Fruit fly (Drosophila melanogaster) whole organism, prepupa: ENCODE results near the gene CG7432.

Source experiments
- CG10631 ChIP-seq: fragments of 200-800 bp; sonication (Bioruptor generic); optimal IDR thresholded peaks from 2 replicates; lab custom pipeline; 2016; ENCODE audit warnings: missing biosample characterization, missing genetic modification characterization
- CG10669 ChIP-seq: fragments of 200-800 bp; sonication (Bioruptor generic); optimal IDR thresholded peaks from 3 replicates; lab custom pipeline; 2018; ENCODE audit warnings: missing biosample characterization, mild to moderate bottlenecking, missing genetic modification characterization, moderate library complexity
- CG15336 ChIP-seq: fragments of 200-800 bp; sonication (Bioruptor generic); IDR thresholded peaks from 2 replicates; pipeline ENCODE4 v1.3.6; 2022; ENCODE audit warnings: missing biosample characterization, missing genetic modification characterization
- CG16779 ChIP-seq: fragments of 200-800 bp; sonication (Bioruptor generic); optimal IDR thresholded peaks from 3 replicates; lab custom pipeline; 2017; ENCODE audit warnings: missing biosample characterization, mild to moderate bottlenecking, missing genetic modification characterization
- CG3032 ChIP-seq: fragments of 200-800 bp; optimal IDR thresholded peaks from 2 replicates; lab custom pipeline; 2019; ENCODE audit warnings: missing biosample characterization, mild to moderate bottlenecking, missing genetic modification characterization, moderate library complexity
- CG31627 ChIP-seq: fragments of 200-800 bp; sonication (Bioruptor generic); optimal IDR thresholded peaks from 3 replicates; lab custom pipeline; 2016; ENCODE audit warnings: missing biosample characterization, missing genetic modification characterization
- CG32006 ChIP-seq: fragments of 200-800 bp; sonication (Bioruptor generic); optimal IDR thresholded peaks from 3 replicates; lab custom pipeline; 2017; ENCODE audit warnings: missing biosample characterization, mild to moderate bottlenecking, missing genetic modification characterization
- CG3919 ChIP-seq: fragments of 200-800 bp; sonication (Bioruptor generic); optimal IDR thresholded peaks from 3 replicates; lab custom pipeline; 2016; ENCODE audit warnings: missing biosample characterization, missing genetic modification characterization
- CG6163 ChIP-seq: fragments of 200-800 bp; sonication (Bioruptor generic); IDR thresholded peaks from 3 replicates; pipeline ENCODE4 v1.3.6; 2022; ENCODE audit warnings: missing biosample characterization, missing genetic modification characterization
- CG6276 ChIP-seq: fragments of 200-800 bp; sonication (Bioruptor generic); optimal IDR thresholded peaks from 2 replicates; lab custom pipeline; 2017; ENCODE audit warnings: missing biosample characterization, mild to moderate bottlenecking, missing genetic modification characterization
- CG6792 ChIP-seq: fragments of 200-800 bp; sonication (Bioruptor generic); optimal IDR thresholded peaks from 3 replicates; lab custom pipeline; 2016; ENCODE audit warnings: missing biosample characterization, missing genetic modification characterization
- CG6808 ChIP-seq: fragments of 200-800 bp; sonication (Bioruptor generic); optimal IDR thresholded peaks from 3 replicates; lab custom pipeline; 2017; ENCODE audit warnings: missing biosample characterization, missing genetic modification characterization, mild to moderate bottlenecking, moderate library complexity, missing genetic modification reagents
- CG6854 ChIP-seq: fragments of 200-800 bp; sonication (Bioruptor generic); optimal IDR thresholded peaks from 2 replicates; lab custom pipeline; 2017; ENCODE audit warnings: missing biosample characterization, mild to moderate bottlenecking, missing genetic modification characterization
- CG7368 ChIP-seq: fragments of 200-800 bp; sonication (Bioruptor generic); optimal IDR thresholded peaks from 3 replicates; lab custom pipeline; 2016; ENCODE audit warnings: missing biosample characterization, missing genetic modification characterization
- CG8119 ChIP-seq: fragments of 200-800 bp; sonication (Bioruptor generic); IDR thresholded peaks from 3 replicates; pipeline ENCODE4 v1.3.6; 2022; ENCODE audit warnings: missing biosample characterization, missing genetic modification characterization
- CG8319 ChIP-seq: fragments of 200-800 bp; sonication (Bioruptor generic); optimal IDR thresholded peaks from 3 replicates; lab custom pipeline; 2016; ENCODE audit warnings: missing biosample characterization, missing genetic modification characterization
- CG8632 ChIP-seq: fragments of 200-800 bp; sonication (Bioruptor generic); optimal IDR thresholded peaks from 3 replicates; lab custom pipeline; 2016; ENCODE audit warnings: missing biosample characterization, missing genetic modification characterization
- CG9139 ChIP-seq: fragments of 200-800 bp; sonication (Bioruptor generic); optimal IDR thresholded peaks from 3 replicates; lab custom pipeline; 2017; ENCODE audit warnings: missing biosample characterization, mild to moderate bottlenecking, missing genetic modification characterization
- Eip75B ChIP-seq: fragments of 200-800 bp; sonication (Bioruptor generic); optimal IDR thresholded peaks from 3 replicates; lab custom pipeline; 2016; ENCODE audit warnings: missing biosample characterization, missing genetic modification characterization
- Eip78C ChIP-seq: fragments of 200-800 bp; sonication (Bioruptor generic); peaks from one replicate; lab custom pipeline; 2016; ENCODE audit warnings: missing biosample characterization, missing genetic modification characterization
- Eip93F ChIP-seq: fragments of 200-800 bp; sonication (Bioruptor generic); optimal IDR thresholded peaks from 2 replicates; lab custom pipeline; 2016; ENCODE audit warnings: missing biosample characterization, mild to moderate bottlenecking, missing genetic modification characterization
- Ets21C ChIP-seq: fragments of 200-800 bp; sonication (Bioruptor generic); optimal IDR thresholded peaks from 3 replicates; lab custom pipeline; 2016; ENCODE audit warnings: missing biosample characterization, missing genetic modification characterization
- Ets96B ChIP-seq: fragments of 200-800 bp; optimal IDR thresholded peaks from 2 replicates; lab custom pipeline; 2019; ENCODE audit warnings: missing biosample characterization, mild to moderate bottlenecking, missing genetic modification characterization, moderate library complexity
- Hr38 ChIP-seq: sonication (Bioruptor generic); optimal IDR thresholded peaks from 2 replicates; lab custom pipeline; 2016; ENCODE audit warnings: missing biosample characterization, missing genetic modification characterization
- Hr39 ChIP-seq: fragments of 200-800 bp; sonication (Bioruptor generic); optimal IDR thresholded peaks from 2 replicates; lab custom pipeline; 2016; ENCODE audit warnings: missing biosample characterization, missing genetic modification characterization
- Hr4 ChIP-seq: fragments of 200-800 bp; sonication (Bioruptor generic); optimal IDR thresholded peaks from 3 replicates; lab custom pipeline; 2016; ENCODE audit warnings: missing biosample characterization, missing genetic modification characterization
- OdsH ChIP-seq: fragments of 200-800 bp; sonication (Bioruptor generic); optimal IDR thresholded peaks from 3 replicates; lab custom pipeline; 2016; ENCODE audit warnings: missing biosample characterization, missing genetic modification characterization
- Smox ChIP-seq: fragments of 200-800 bp; sonication (Bioruptor generic); optimal IDR thresholded peaks from 3 replicates; lab custom pipeline; 2016; ENCODE audit warnings: missing biosample characterization, missing genetic modification characterization
- Sox102F ChIP-seq: fragments of 200-800 bp; sonication (Bioruptor generic); optimal IDR thresholded peaks from 2 replicates; lab custom pipeline; 2016; ENCODE audit warnings: missing biosample characterization, mild to moderate bottlenecking, missing genetic modification characterization
- Sox14 ChIP-seq: fragments of 200-800 bp; sonication (Bioruptor generic); optimal IDR thresholded peaks from 3 replicates; lab custom pipeline; 2016; ENCODE audit warnings: missing biosample characterization, missing genetic modification characterization
- Sox15 ChIP-seq: fragments of 200-800 bp; sonication (Bioruptor generic); optimal IDR thresholded peaks from 3 replicates; lab custom pipeline; 2016; ENCODE audit warnings: missing biosample characterization, missing genetic modification characterization
- achi ChIP-seq: fragments of 200-800 bp; sonication (Bioruptor generic); optimal IDR thresholded peaks from 3 replicates; lab custom pipeline; 2016; ENCODE audit warnings: missing biosample characterization, missing genetic modification characterization
- acj6 ChIP-seq: fragments of 200-800 bp; sonication (Bioruptor generic); optimal IDR thresholded peaks from 3 replicates; lab custom pipeline; 2016; ENCODE audit warnings: missing biosample characterization, missing genetic modification characterization
- dac ChIP-seq: fragments of 200-800 bp; sonication (Bioruptor generic); optimal IDR thresholded peaks from 2 replicates; lab custom pipeline; 2017; ENCODE audit warnings: missing biosample characterization, mild to moderate bottlenecking, missing genetic modification characterization
- dsx ChIP-seq: fragments of 200-800 bp; optimal IDR thresholded peaks from 3 replicates; lab custom pipeline; 2019; ENCODE audit warnings: missing biosample characterization, mild to moderate bottlenecking, missing genetic modification characterization, moderate library complexity; ENCODE audit not compliant: poor library complexity, severe bottlenecking
- eg ChIP-seq: fragments of 200-800 bp; sonication (Bioruptor generic); IDR thresholded peaks from 3 replicates; pipeline ENCODE4 v1.3.6; 2022; ENCODE audit warnings: missing biosample characterization, missing genetic modification characterization
- esn ChIP-seq: fragments of 200-800 bp; sonication (Bioruptor generic); optimal IDR thresholded peaks from 2 replicates; lab custom pipeline; 2016; ENCODE audit warnings: missing biosample characterization, mild to moderate bottlenecking, missing genetic modification characterization, moderate library complexity
- fd85E ChIP-seq: fragments of 200-800 bp; sonication (Bioruptor generic); optimal IDR thresholded peaks from 3 replicates; lab custom pipeline; 2016; ENCODE audit warnings: missing biosample characterization, missing genetic modification characterization
- fkh ChIP-seq: fragments of 200-800 bp; sonication (Bioruptor generic); optimal IDR thresholded peaks from 3 replicates; lab custom pipeline; 2017; ENCODE audit warnings: missing biosample characterization, mild to moderate bottlenecking, missing genetic modification characterization, moderate library complexity
- lz ChIP-seq: fragments of 200-800 bp; sonication (Bioruptor generic); optimal IDR thresholded peaks from 3 replicates; lab custom pipeline; 2016; ENCODE audit warnings: missing biosample characterization, missing genetic modification characterization
- net ChIP-seq: fragments of 200-800 bp; sonication (Bioruptor generic); optimal IDR thresholded peaks from 3 replicates; lab custom pipeline; 2016; ENCODE audit warnings: missing biosample characterization, missing genetic modification characterization
- salr ChIP-seq, 2 experiments: fragments of 200-800 bp; sonication (Bioruptor generic); optimal IDR thresholded peaks; 3 replicates each; lab custom pipeline; 2016 to 2018; ENCODE audit warnings: missing biosample characterization in 2 of 2, missing genetic modification characterization in 2 of 2, mild to moderate bottlenecking in 1 of 2
- spab ChIP-seq: fragments of 200-800 bp; sonication (Bioruptor generic); optimal IDR thresholded peaks from 2 replicates; lab custom pipeline; 2017; ENCODE audit warnings: missing biosample characterization, mild to moderate bottlenecking, missing genetic modification characterization, missing genetic modification reagents
- ss ChIP-seq, 2 experiments: fragments of 200-800 bp; sonication (Bioruptor generic); optimal IDR thresholded peaks; 2 replicates in 1 of 2; 3 replicates in 1 of 2; lab custom pipeline; 2017 to 2018; ENCODE audit warnings: mild to moderate bottlenecking in 2 of 2, missing biosample characterization in 2 of 2, missing genetic modification characterization in 2 of 2, moderate library complexity in 1 of 2
- svp ChIP-seq: fragments of 200-800 bp; sonication (Bioruptor generic); peaks from one replicate; lab custom pipeline; 2016; ENCODE audit warnings: missing biosample characterization, missing genetic modification characterization
- topi ChIP-seq: fragments of 200-800 bp; sonication (Bioruptor generic); optimal IDR thresholded peaks from 3 replicates; lab custom pipeline; 2016; ENCODE audit warnings: missing biosample characterization, missing genetic modification characterization
- vri ChIP-seq: fragments of 200-800 bp; sonication (Bioruptor generic); optimal IDR thresholded peaks from 3 replicates; lab custom pipeline; 2016; ENCODE audit warnings: missing biosample characterization, mild to moderate bottlenecking, missing genetic modification characterization

Gene CG7432

dm6 chr3R:19641058-19641457, 23.7 kb upstream of the CG7432 start:
- peak; percentile 56; the same call in 2 of the 3 replicates for TF ChIP-seq CG6163 (GFP tag; lab: Robert Waterston, UW)
- TF ChIP-seq achi (GFP tag; lab: Kevin White, UChicago): peak; percentile 0
- TF ChIP-seq ss (GFP tag; optimal IDR thresholded peaks at IDR 0.05; lab: Kevin White, UChicago): no peak
- TF ChIP-seq spab (GFP tag; lab: Kevin White, UChicago): no peak
- no peak for TF ChIP-seq CG8319 (GFP tag; lab: Kevin White, UChicago)
- peak; percentile 23 for TF ChIP-seq CG16779
- peak; percentile 29 for TF ChIP-seq CG3919 (GFP tag; lab: Kevin White, UChicago)
- peak; percentile 83 for TF ChIP-seq svp (GFP tag; lab: Kevin White, UChicago)
- no peak for TF ChIP-seq Sox15 (GFP tag; lab: Kevin White, UChicago)
- peak; percentile 72 for TF ChIP-seq Eip78C (GFP tag; lab: Kevin White, UChicago)
- TF ChIP-seq Ets21C (GFP tag; lab: Kevin White, UChicago): no peak
- TF ChIP-seq OdsH (GFP tag; lab: Kevin White, UChicago): no peak
- peak; percentile 43 for TF ChIP-seq CG9139 (GFP tag; lab: Kevin White, UChicago)
- TF ChIP-seq CG6276 (GFP tag; lab: Kevin White, UChicago): no peak
- TF ChIP-seq esn (GFP tag; lab: Kevin White, UChicago): no peak
- TF ChIP-seq CG10669: no peak
- no peak for TF ChIP-seq Eip75B (GFP tag; lab: Kevin White, UChicago)
- no peak for TF ChIP-seq Hr4 (GFP tag; lab: Kevin White, UChicago)
- peak; percentile 32; the same call in 1 of the 3 replicates for TF ChIP-seq eg
- no peak for TF ChIP-seq lz (GFP tag; lab: Kevin White, UChicago)
- TF ChIP-seq topi (GFP tag; lab: Kevin White, UChicago): no peak
- peak; percentile 16 for TF ChIP-seq Sox102F (GFP tag; lab: Kevin White, UChicago)
- TF ChIP-seq Ets96B (tag; lab: Kevin White, UChicago): no peak
- no peak for TF ChIP-seq CG31627 (GFP tag; lab: Kevin White, UChicago)
- no peak for TF ChIP-seq CG7368
- TF ChIP-seq CG8119 (GFP tag; lab: Robert Waterston, UW): 0 out of 3 replicates have a peak, but pooled peaks have one; percentile 12
- TF ChIP-seq CG6854 (GFP tag; lab: Kevin White, UChicago): peak; percentile 22
- no peak for TF ChIP-seq CG8632 (GFP tag; lab: Kevin White, UChicago)

- TF ChIP-seq acj6 (GFP tag; lab: Kevin White, UChicago) (peak; percentile 69), Hr38 (no peak), fkh (GFP tag; lab: Kevin White, UChicago) (peak; percentile 73), CG6808 (GFP tag; lab: Kevin White, UChicago) (peak; percentile 64), salr (GFP tag; optimal IDR thresholded peaks at IDR 0.05; lab: Kevin White, UChicago) (peak in 1 of 2 experiments; percentile 80), Sox15 (GFP tag; lab: Kevin White, UChicago) (peak; percentile 60), lz (GFP tag; lab: Kevin White, UChicago) (peak; percentile 71), CG6276 (GFP tag; lab: Kevin White, UChicago) (peak; percentile 86), Hr39 (peak; percentile 35), ss (GFP tag; optimal IDR thresholded peaks at IDR 0.05; lab: Kevin White, UChicago) (peak; percentile 40 to 66), Eip93F (GFP tag; lab: Kevin White, UChicago) (peak; percentile 52), CG32006 (GFP tag; lab: Kevin White, UChicago) (peak; percentile 82), Sox102F (GFP tag; lab: Kevin White, UChicago) (peak; percentile 73), Hr4 (GFP tag; lab: Kevin White, UChicago) (peak; percentile 86), vri (GFP tag; lab: Kevin White, UChicago) (peak; percentile 79), esn (GFP tag; lab: Kevin White, UChicago) (peak; percentile 85), Smox (peak; percentile 77), net (peak; percentile 78), CG3032 (tag; lab: Kevin White, UChicago) (peak; percentile 74), CG9139 (GFP tag; lab: Kevin White, UChicago) (peak; percentile 47), CG6854 (GFP tag; lab: Kevin White, UChicago) (no peak), Eip78C (GFP tag; lab: Kevin White, UChicago) (peak; percentile 95), CG6792 (GFP tag; lab: Kevin White, UChicago) (peak; percentile 73), fd85E (peak; percentile 36), CG15336 (GFP tag; lab: Robert Waterston, UW) (peak; percentile 95), Sox14 (GFP tag; lab: Kevin White, UChicago) (peak; percentile 59), CG8319 (GFP tag; lab: Kevin White, UChicago) (peak; percentile 45), CG10669 (peak; percentile 66), dac (GFP tag; lab: Kevin White, UChicago) (peak; percentile 55), CG10631 (peak; percentile 80), Eip75B (GFP tag; lab: Kevin White, UChicago) (peak; percentile 79), achi (GFP tag; lab: Kevin White, UChicago) (peak; percentile 76), dsx (GFP tag; lab: Kevin White, UChicago) (peak; percentile 55)
These were observed 23.2 kb upstream of the CG7432 start for dm6 chr3R:19641498-19642065.
